Fruit fly (Drosophila melanogaster) whole organism, prepupa: Measurements from ENCODE around the gene CG9760.

ENCODE experiments used
- CG34406 ChIP-seq: fragments of 200-800 bp; sonication (Bioruptor generic); optimal IDR thresholded peaks from 3 replicates; lab custom pipeline; 2016; ENCODE audit warnings: missing biosample characterization, missing genetic modification characterization
- CG9139 ChIP-seq: fragments of 200-800 bp; sonication (Bioruptor generic); optimal IDR thresholded peaks from 3 replicates; lab custom pipeline; 2017; ENCODE audit warnings: missing biosample characterization, mild to moderate bottlenecking, missing genetic modification characterization
- Gug ChIP-seq: fragments of 200-800 bp; sonication (Bioruptor generic); IDR thresholded peaks from 2 replicates; pipeline ENCODE4 v1.3.6; 2022; ENCODE audit warnings: missing biosample characterization, missing genetic modification characterization
- Met ChIP-seq: fragments of 200-800 bp; sonication (Bioruptor generic); optimal IDR thresholded peaks from 3 replicates; lab custom pipeline; 2016; ENCODE audit warnings: missing biosample characterization, missing genetic modification characterization
- Smox ChIP-seq: fragments of 200-800 bp; sonication (Bioruptor generic); optimal IDR thresholded peaks from 3 replicates; lab custom pipeline; 2016; ENCODE audit warnings: missing biosample characterization, missing genetic modification characterization
- Sox14 ChIP-seq: fragments of 200-800 bp; sonication (Bioruptor generic); optimal IDR thresholded peaks from 3 replicates; lab custom pipeline; 2016; ENCODE audit warnings: missing biosample characterization, missing genetic modification characterization
- achi ChIP-seq: fragments of 200-800 bp; sonication (Bioruptor generic); optimal IDR thresholded peaks from 3 replicates; lab custom pipeline; 2016; ENCODE audit warnings: missing biosample characterization, missing genetic modification characterization
- fd85E ChIP-seq: fragments of 200-800 bp; sonication (Bioruptor generic); optimal IDR thresholded peaks from 3 replicates; lab custom pipeline; 2016; ENCODE audit warnings: missing biosample characterization, missing genetic modification characterization
- net ChIP-seq: fragments of 200-800 bp; sonication (Bioruptor generic); optimal IDR thresholded peaks from 3 replicates; lab custom pipeline; 2016; ENCODE audit warnings: missing biosample characterization, missing genetic modification characterization
- ss ChIP-seq, 2 experiments: fragments of 200-800 bp; sonication (Bioruptor generic); optimal IDR thresholded peaks; 2 replicates in 1 of 2; 3 replicates in 1 of 2; lab custom pipeline; 2017 to 2018; ENCODE audit warnings: mild to moderate bottlenecking in 2 of 2, missing biosample characterization in 2 of 2, missing genetic modification characterization in 2 of 2, moderate library complexity in 1 of 2

DNA sequence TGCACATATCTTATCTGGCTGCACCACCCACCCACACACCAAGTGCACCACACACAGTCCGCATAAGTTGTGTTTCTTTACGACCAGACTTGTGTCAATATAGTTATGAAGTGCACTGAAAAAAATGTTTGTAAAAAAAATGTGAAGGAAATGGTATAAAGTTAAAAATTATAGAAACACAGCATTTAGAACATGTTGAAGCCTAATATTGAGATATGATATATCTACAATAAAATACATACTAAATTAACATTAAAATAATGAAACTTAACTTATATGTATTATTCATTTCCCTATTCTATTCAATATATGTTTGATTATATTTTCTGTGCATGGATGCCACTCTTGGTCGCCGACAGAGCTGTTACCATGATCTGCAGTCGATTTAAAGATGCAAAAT lies 50.6 kb downstream of the CG9760 start:
- TF ChIP-seq CG34406 (GFP tag; lab: Kevin White, UChicago) (peak; percentile 5), achi (GFP tag; lab: Kevin White, UChicago) (peak; percentile 33), Gug (GFP tag; lab: Robert Waterston, UW) (no peak), Smox (GFP tag; lab: Kevin White, UChicago) (no peak), ss (GFP tag; optimal IDR thresholded peaks at IDR 0.05; lab: Kevin White, UChicago) (peak in 1 of 2 experiments; percentile 16), fd85E (GFP tag; lab: Kevin White, UChicago) (no peak), net (GFP tag; lab: Kevin White, UChicago) (no peak), Sox14 (no peak), CG9139 (GFP tag; lab: Kevin White, UChicago) (no peak), Met (GFP tag; lab: Kevin White, UChicago) (no peak)
